Worm (Caenorhabditis elegans): ENCODE data around the gene arf-5.

ce11 chrIV:8027293-8027866, 45.1 kb downstream of the arf-5 start:
- no peak for TF ChIP-seq unc-62 (GFP tag; optimal IDR thresholded peaks at IDR 0.05)
- no peak for TF ChIP-seq ztf-11 (tag; optimal IDR thresholded peaks at IDR 0.05)
- TF ChIP-seq mab-5 (tag; optimal IDR thresholded peaks at IDR 0.05): no peak
- TF ChIP-seq nhr-237 (tag; optimal IDR thresholded peaks at IDR 0.05): no peak
